Worm (Caenorhabditis elegans) whole organism, early embryonic: ENCODE measurements around the gene nhr-252.
A peak's percentile ranks its signal among the peaks of the same experiment; 100 is the strongest.

ENCODE experiments used
- B0310.2 ChIP-seq: sonication (generic microtip); optimal IDR thresholded peaks from 2 replicates; lab custom pipeline; 2016; ENCODE audit warnings: mild to moderate bottlenecking, missing genetic modification characterization, missing compliant biosample characterization
- F13C5.2 ChIP-seq: sonication (generic microtip); optimal IDR thresholded peaks from 2 replicates; lab custom pipeline; 2017; ENCODE audit warnings: mild to moderate bottlenecking, missing genetic modification characterization, inconsistent platforms, missing compliant biosample characterization
- aly-1 ChIP-seq: sonication (generic microtip); optimal IDR thresholded peaks from 2 replicates; lab custom pipeline; 2016; ENCODE audit warnings: missing genetic modification characterization, missing compliant biosample characterization
- ama-1 ChIP-seq: fragments of 150-350 bp; optimal IDR thresholded peaks from 2 replicates; lab custom pipeline; 2014
- ceh-13 ChIP-seq: fragments of 200-800 bp; sonication (Bioruptor generic); optimal IDR thresholded peaks from 2 replicates; lab custom pipeline; 2018; ENCODE audit warnings: mild to moderate bottlenecking, missing genetic modification characterization, missing compliant biosample characterization
- ceh-36 ChIP-seq: sonication (generic microtip); optimal IDR thresholded peaks from 2 replicates; lab custom pipeline; 2016; ENCODE audit warnings: missing genetic modification characterization, inconsistent platforms, missing compliant biosample characterization
- ets-7 ChIP-seq: sonication (generic microtip); optimal IDR thresholded peaks from 2 replicates; lab custom pipeline; 2016; ENCODE audit warnings: missing genotype, missing genetic modification characterization, missing compliant biosample characterization
- flt-1 ChIP-seq: fragments of 200-800 bp; sonication (Bioruptor generic); IDR thresholded peaks from 2 replicates; pipeline ENCODE4 v1.3.6; 2022; ENCODE audit warnings: missing genetic modification characterization, missing compliant biosample characterization
- hmbx-1 ChIP-seq: sonication (generic microtip); optimal IDR thresholded peaks from 2 replicates; lab custom pipeline; 2016; ENCODE audit warnings: mild to moderate bottlenecking, missing genetic modification characterization, missing compliant biosample characterization
- hmg-4 ChIP-seq: fragments of 200-800 bp; sonication (Bioruptor generic); optimal IDR thresholded peaks from 2 replicates; lab custom pipeline; 2018; ENCODE audit warnings: mild to moderate bottlenecking, missing genetic modification characterization, missing compliant biosample characterization
- hnd-1 ChIP-seq: sonication (generic microtip); optimal IDR thresholded peaks from 2 replicates; lab custom pipeline; 2016; ENCODE audit warnings: missing genetic modification characterization, missing compliant biosample characterization
- pes-1 ChIP-seq: fragments of 200-800 bp; sonication (Bioruptor generic); IDR thresholded peaks from 2 replicates; pipeline ENCODE4 v1.3.6; 2022; ENCODE audit warnings: missing genetic modification reagents, missing genetic modification characterization, missing compliant biosample characterization
- scrt-1 ChIP-seq: fragments of 200-800 bp; sonication (Bioruptor generic); IDR thresholded peaks from 2 replicates; pipeline ENCODE4 v1.3.6; 2022; ENCODE audit warnings: missing genetic modification characterization, missing compliant biosample characterization
- sea-1 ChIP-seq: fragments of 200-800 bp; sonication (Bioruptor generic); conservative IDR thresholded peaks from 2 replicates; pipeline ENCODE4 v1.3.6; 2022; ENCODE audit warnings: missing genetic modification characterization, missing compliant biosample characterization
- tbx-11 ChIP-seq: fragments of 200-800 bp; sonication (Bioruptor generic); IDR thresholded peaks from 2 replicates; pipeline ENCODE4 v1.3.6; 2022; ENCODE audit warnings: missing genetic modification characterization, missing compliant biosample characterization
- tbx-37 ChIP-seq: fragments of 200-800 bp; sonication (Bioruptor generic); conservative IDR thresholded peaks from 2 replicates; pipeline ENCODE4 v1.3.6; 2022; ENCODE audit warnings: missing genetic modification reagents, missing genetic modification characterization, missing compliant biosample characterization
- tra-4 ChIP-seq: sonication (generic microtip); optimal IDR thresholded peaks from 2 replicates; lab custom pipeline; 2017; ENCODE audit warnings: missing genetic modification characterization, missing compliant biosample characterization

nhr-252 gene

ce11 chrV:370033-370432 lies 34.4 kb upstream of the nhr-252 start, which contains the start of gene mltn-7:
Gene mltn-7, plus strand, starts transcription at chrV:370333.
- no peak for TF ChIP-seq ceh-13 (GFP tag; lab: Kevin White, UChicago)
- no peak for TF ChIP-seq sea-1
- TF ChIP-seq B0310.2 (tag; lab: Kevin White, UChicago), result no peak
- no peak for TF ChIP-seq flt-1 (GFP tag; lab: Robert Waterston, UW)
- no peak for TF ChIP-seq tra-4 (tag; lab: Kevin White, UChicago)
- no peak for TF ChIP-seq scrt-1 (GFP tag; lab: Robert Waterston, UW)

DNA sequence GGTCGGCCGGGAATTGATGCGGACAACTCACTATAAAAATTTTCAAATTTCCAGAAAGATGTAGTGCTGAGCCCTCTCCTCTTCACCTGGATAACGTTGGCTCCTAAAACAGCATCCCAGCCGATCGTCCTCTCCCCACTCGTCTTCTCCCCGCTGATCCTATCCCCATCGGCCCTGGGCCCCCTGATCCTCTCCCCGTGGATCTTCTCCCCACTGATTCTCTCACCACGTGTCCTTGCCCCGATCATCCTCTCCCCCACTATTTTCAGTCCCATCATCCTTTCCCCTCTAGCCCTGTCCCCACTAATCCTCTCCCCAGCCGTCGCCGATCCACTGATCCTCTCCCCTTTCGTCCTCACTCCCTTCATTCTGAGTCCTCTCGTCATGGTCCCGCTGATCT lies 31.2 kb upstream of the nhr-252 start:
- TF ChIP-seq ceh-36, result peak; percentile 67
- TF ChIP-seq ama-1 (lab: Kevin White, UChicago), result no peak

- no peak for TF ChIP-seq ets-7
- no peak for TF ChIP-seq B0310.2 (tag; lab: Kevin White, UChicago)
- TF ChIP-seq flt-1 (GFP tag; lab: Robert Waterston, UW), result no peak
- no peak for TF ChIP-seq F13C5.2 (tag; lab: Kevin White, UChicago)
- TF ChIP-seq tra-4 (tag; lab: Kevin White, UChicago), result no peak
- no peak for TF ChIP-seq ceh-36
- no peak for TF ChIP-seq tbx-11 (GFP tag; lab: Robert Waterston, UW)
- TF ChIP-seq hnd-1, result no peak
- no peak for TF ChIP-seq scrt-1 (GFP tag; lab: Robert Waterston, UW)
- TF ChIP-seq aly-1 (tag; lab: Kevin White, UChicago), result no peak
- TF ChIP-seq hmbx-1 (tag; lab: Kevin White, UChicago), result no peak
Measured at ce11 chrV:376790-377189, 27.6 kb upstream of the nhr-252 start.

- TF ChIP-seq hmbx-1 (tag; lab: Kevin White, UChicago) (no peak), aly-1 (tag; lab: Kevin White, UChicago) (no peak), flt-1 (GFP tag; lab: Robert Waterston, UW) (no peak), F13C5.2 (tag; lab: Kevin White, UChicago) (no peak), ets-7 (no peak), scrt-1 (GFP tag; lab: Robert Waterston, UW) (no peak), ceh-13 (GFP tag; lab: Kevin White, UChicago) (no peak), ceh-36 (no peak), ama-1 (lab: Kevin White, UChicago) (no peak)
Measured at ce11 chrV:378231-378630, 26.2 kb upstream of the nhr-252 start.

DNA sequence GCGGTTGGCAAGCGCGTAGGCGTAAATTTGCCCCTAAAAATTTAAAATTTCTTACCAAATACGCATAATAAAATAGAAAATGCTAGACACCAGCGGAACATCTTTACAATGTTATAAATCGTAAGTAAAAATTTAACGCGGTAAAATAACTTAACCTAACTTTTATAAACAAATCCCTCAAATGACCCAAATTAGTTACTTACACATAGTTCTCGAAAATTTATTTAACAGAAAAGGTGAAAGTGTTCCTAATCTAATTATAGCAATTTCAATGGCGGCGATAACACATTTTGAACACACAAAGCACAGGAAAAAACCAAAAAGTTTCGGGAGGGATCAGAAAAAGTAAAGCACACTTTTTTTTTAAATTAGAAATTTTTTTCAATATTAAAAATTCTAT lies 24.2 kb upstream of the nhr-252 start, which contains the start of gene mltn-8:
Gene mltn-8 (minus strand): TSS at position 101 of the 400 bp plus-strand sequence.
- TF ChIP-seq pes-1 (GFP tag; lab: Robert Waterston, UW) (no peak), sea-1 (no peak), aly-1 (tag; lab: Kevin White, UChicago) (no peak), ceh-13 (GFP tag; lab: Kevin White, UChicago) (no peak), ets-7 (no peak), ceh-36 (no peak), B0310.2 (tag; lab: Kevin White, UChicago) (no peak), hmg-4 (GFP tag; lab: Kevin White, UChicago) (no peak), tra-4 (tag; lab: Kevin White, UChicago) (no peak), F13C5.2 (tag; lab: Kevin White, UChicago) (no peak), flt-1 (GFP tag; lab: Robert Waterston, UW) (no peak), ama-1 (lab: Kevin White, UChicago) (no peak), tbx-37 (no peak), scrt-1 (GFP tag; lab: Robert Waterston, UW) (no peak), tbx-11 (GFP tag; lab: Robert Waterston, UW) (no peak)

- no peak for TF ChIP-seq pes-1 (GFP tag; lab: Robert Waterston, UW)
- TF ChIP-seq ceh-13 (GFP tag; lab: Kevin White, UChicago), result no peak
- TF ChIP-seq ama-1 (lab: Kevin White, UChicago), result no peak
- no peak for TF ChIP-seq tra-4 (tag; lab: Kevin White, UChicago)
- TF ChIP-seq sea-1, result no peak
- no peak for TF ChIP-seq hmg-4 (GFP tag; lab: Kevin White, UChicago)
- TF ChIP-seq ets-7, result no peak
- TF ChIP-seq F13C5.2 (tag; lab: Kevin White, UChicago), result no peak
- no peak for TF ChIP-seq ceh-36
- TF ChIP-seq hnd-1, result no peak
- no peak for TF ChIP-seq tbx-11 (GFP tag; lab: Robert Waterston, UW)
- TF ChIP-seq flt-1 (GFP tag; lab: Robert Waterston, UW), result no peak
- no peak for TF ChIP-seq scrt-1 (GFP tag; lab: Robert Waterston, UW)
- no peak for TF ChIP-seq B0310.2 (tag; lab: Kevin White, UChicago)
- no peak for TF ChIP-seq aly-1 (tag; lab: Kevin White, UChicago)
- no peak for TF ChIP-seq hmbx-1 (tag; lab: Kevin White, UChicago)
- TF ChIP-seq tbx-37, result no peak
Measured at ce11 chrV:381227-381950, 23.0 kb upstream of the nhr-252 start, which contains the start of gene ZK6.8. Gene ZK6.8, plus strand, starts transcription at chrV:381908.

DNA sequence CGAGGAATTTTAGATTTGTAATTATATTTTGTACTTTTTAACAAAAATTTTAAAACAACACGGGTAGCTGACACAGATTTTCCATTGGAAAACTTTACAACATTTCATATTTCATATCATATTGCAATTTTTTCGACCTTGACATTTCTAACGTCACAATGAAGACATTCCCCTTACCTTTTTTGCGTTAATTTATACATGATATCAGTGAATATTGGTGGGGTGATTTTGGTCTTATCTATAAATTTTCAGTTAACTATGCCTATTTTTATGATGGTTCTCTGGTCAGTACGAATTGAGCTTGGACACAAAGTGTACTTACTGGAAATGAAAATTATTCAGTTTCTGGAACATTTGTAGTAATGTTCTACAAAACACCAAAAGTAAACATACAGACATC lies 19.9 kb upstream of the nhr-252 start:
- TF ChIP-seq F13C5.2 (tag; lab: Kevin White, UChicago) (no peak), ama-1 (lab: Kevin White, UChicago) (no peak), tra-4 (tag; lab: Kevin White, UChicago) (no peak), aly-1 (tag; lab: Kevin White, UChicago) (no peak), tbx-37 (no peak), pes-1 (GFP tag; lab: Robert Waterston, UW) (no peak), hmbx-1 (tag; lab: Kevin White, UChicago) (no peak), B0310.2 (tag; lab: Kevin White, UChicago) (no peak), ceh-13 (GFP tag; lab: Kevin White, UChicago) (no peak)
